Fruit fly (Drosophila melanogaster): ENCODE measurements around the gene CG46448.
A peak's percentile ranks its signal among the peaks of the same experiment; 100 is the strongest.

CG46448 gene

dm6 chr2L:2348479-2348878 is 43.0 kb upstream of the CG46448 start (continued):
- TF ChIP-seq nerfin-2 (GFP tag; IDR thresholded peaks at IDR 0.05; ENCODE audit: partially characterized antibody) (no peak), zen2 (GFP tag; IDR thresholded peaks at IDR 0.05; ENCODE audit: partially characterized antibody) (no peak), CG9797 (GFP tag; optimal IDR thresholded peaks at IDR 0.05) (no peak), chinmo (GFP tag; IDR thresholded peaks at IDR 0.05; ENCODE audit: partially characterized antibody) (no peak), CG1233 (GFP tag; optimal IDR thresholded peaks at IDR 0.05) (peak; percentile 5), danr (GFP tag; IDR thresholded peaks at IDR 0.05) (no peak), Rx (GFP tag; IDR thresholded peaks at IDR 0.05) (no peak), CG6683 (GFP tag; optimal IDR thresholded peaks at IDR 0.05) (no peak), Mrtf (GFP tag; IDR thresholded peaks at IDR 0.05) (no peak), CG11560 (tag; IDR thresholded peaks at IDR 0.05) (no peak), Tbp (GFP tag; optimal IDR thresholded peaks at IDR 0.05) (no peak), CG16779 (GFP tag; IDR thresholded peaks at IDR 0.05) (no peak), Rfx (GFP tag; IDR thresholded peaks at IDR 0.05) (peak; percentile 68), prd (optimal IDR thresholded peaks at IDR 0.05) (no peak), prd (GFP tag; IDR thresholded peaks at IDR 0.05) (peak; percentile 56; the same call in 2 of the 3 replicates), Hmx (GFP tag; optimal IDR thresholded peaks at IDR 0.05) (no peak), CG42726 (GFP tag; IDR thresholded peaks at IDR 0.05; ENCODE audit: partially characterized antibody) (no peak), CG6689 (GFP tag; IDR thresholded peaks at IDR 0.05) (no peak), so (GFP tag; IDR thresholded peaks at IDR 0.05) (0 out of 3 replicates have a peak, but pooled peaks have one; percentile 24), Bdp1 (GFP tag; optimal IDR thresholded peaks at IDR 0.05) (no peak), Six4 (GFP tag; optimal IDR thresholded peaks at IDR 0.05) (no peak), zfh2 (GFP tag; optimal IDR thresholded peaks at IDR 0.05) (no peak), eve (GFP tag; optimal IDR thresholded peaks at IDR 0.05) (no peak), fd96Cb (tag; optimal IDR thresholded peaks at IDR 0.05) (no peak), h (optimal IDR thresholded peaks at IDR 0.05) (no peak), ind (GFP tag; optimal IDR thresholded peaks at IDR 0.05) (peak; percentile 19), gfzf (GFP tag; optimal IDR thresholded peaks at IDR 0.05) (no peak), shn (GFP tag; optimal IDR thresholded peaks at IDR 0.05) (no peak), CG33213 (GFP tag; optimal IDR thresholded peaks at IDR 0.05) (no peak), MTF-1 (GFP tag; optimal IDR thresholded peaks at IDR 0.05; ENCODE audit: borderline replicate concordance) (no peak), CG14014 (GFP tag; IDR thresholded peaks at IDR 0.05) (peak; percentile 37; the same call in 1 of the 2 replicates), Abd-B (GFP tag; optimal IDR thresholded peaks at IDR 0.05) (peak; percentile 62), Bgb (GFP tag; IDR thresholded peaks at IDR 0.05; ENCODE audit: partially characterized antibody) (no peak), MBD-R2 (GFP tag; IDR thresholded peaks at IDR 0.05) (no peak), HLH3B (GFP tag; IDR thresholded peaks at IDR 0.05) (no peak)

dm6 chr2L:2357228-2357656 is 34.2 kb upstream of the CG46448 start, which contains the start of gene CG9967:
Gene CG9967, minus strand, starts transcription at chr2L:2357356.
- TF ChIP-seq ase (GFP tag; IDR thresholded peaks at IDR 0.05) (no peak), CG15269 (tag; optimal IDR thresholded peaks at IDR 0.05) (no peak), HHEX (GFP tag; optimal IDR thresholded peaks at IDR 0.05) (no peak), CG18476 (GFP tag; optimal IDR thresholded peaks at IDR 0.05) (no peak), CG11723 (GFP tag; optimal IDR thresholded peaks at IDR 0.05) (no peak), CG9876 (GFP tag; optimal IDR thresholded peaks at IDR 0.05) (no peak), Chrac-16 (GFP tag; optimal IDR thresholded peaks at IDR 0.05) (peak; percentile 1), hbn (GFP tag; IDR thresholded peaks at IDR 0.05; ENCODE audit: partially characterized antibody) (peak; percentile 50), CG2120 (GFP tag; optimal IDR thresholded peaks at IDR 0.05) (no peak), Vsx1 (GFP tag; optimal IDR thresholded peaks at IDR 0.05) (no peak), sima (GFP tag; optimal IDR thresholded peaks at IDR 0.05) (no peak), CG17385 (GFP tag; optimal IDR thresholded peaks at IDR 0.05) (no peak), CG7963 (GFP tag; IDR thresholded peaks at IDR 0.05; ENCODE audit: partially characterized antibody) (no peak), sens (GFP tag) (no peak), CG32767 (GFP tag; IDR thresholded peaks at IDR 0.05) (no peak), CG12236 (GFP tag; optimal IDR thresholded peaks at IDR 0.05) (no peak), tin (GFP tag; optimal IDR thresholded peaks at IDR 0.05) (no peak), CG10959 (GFP tag; IDR thresholded peaks at IDR 0.05) (no peak), caup (GFP tag; optimal IDR thresholded peaks at IDR 0.05; ENCODE audit: severe bottlenecking) (no peak)

All from whole organism, embryonic.